Fruit fly (Drosophila melanogaster): ENCODE results near the gene CG34367.

The CG34367 gene

DNA sequence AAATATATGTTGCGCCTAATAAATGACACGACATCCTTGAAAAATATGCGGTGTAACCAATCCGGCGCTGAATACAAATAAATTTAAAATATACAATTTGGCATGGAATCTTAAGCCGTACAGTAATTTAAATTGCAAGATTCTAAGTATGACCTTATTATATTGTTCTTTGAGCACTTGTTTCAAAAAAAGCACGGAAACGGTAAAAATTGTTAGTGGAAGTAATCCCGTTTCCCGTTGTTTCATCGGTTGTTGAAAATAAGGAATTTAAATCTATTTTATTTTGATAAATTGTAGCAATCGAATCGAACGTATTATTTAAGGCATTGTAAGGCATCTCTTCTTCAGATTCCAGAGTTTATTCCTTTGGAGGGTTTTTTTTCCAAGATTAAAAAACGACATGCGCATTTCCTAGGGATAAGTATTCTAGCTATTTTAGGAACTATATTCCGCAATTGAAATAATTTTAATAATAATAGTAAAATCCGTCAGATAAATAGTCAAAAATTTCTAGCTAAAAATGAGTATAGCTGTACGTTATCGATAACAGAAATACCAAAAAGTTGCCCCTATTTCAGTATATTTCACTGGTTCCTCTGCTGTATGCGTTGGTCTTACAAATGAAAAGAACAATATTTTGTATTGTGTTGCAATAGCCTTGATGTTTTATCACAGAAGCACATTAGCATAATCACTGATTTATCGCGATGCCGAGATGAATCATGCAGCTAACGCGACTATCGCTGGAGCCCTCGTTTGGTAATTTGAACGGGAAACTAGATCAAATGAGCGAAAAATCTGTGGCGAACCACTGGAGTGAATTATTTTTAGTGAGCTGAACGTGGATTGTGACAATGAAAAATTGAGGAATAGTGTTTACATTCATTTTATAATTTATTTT is 20.4 kb downstream of the CG34367 start, which contains the start of gene GATAd (continued):
- no peak for TF ChIP-seq bowl (GFP tag; IDR thresholded peaks at IDR 0.05)
- TF ChIP-seq sna (GFP tag; IDR thresholded peaks at IDR 0.05; ENCODE audit: partially characterized antibody) = no peak
- no peak for TF ChIP-seq nom (GFP tag; optimal IDR thresholded peaks at IDR 0.05)
- TF ChIP-seq oc (tag; optimal IDR thresholded peaks at IDR 0.05) = no peak
- TF ChIP-seq kni (GFP tag; optimal IDR thresholded peaks at IDR 0.05) = peak; percentile 99
- no peak for TF ChIP-seq h (optimal IDR thresholded peaks at IDR 0.05)
- no peak for TF ChIP-seq Side (GFP tag; optimal IDR thresholded peaks at IDR 0.05)
- no peak for TF ChIP-seq zfh1 (GFP tag; IDR thresholded peaks at IDR 0.05)
- TF ChIP-seq Atf6 (GFP tag; IDR thresholded peaks at IDR 0.05) = no peak
- peak; percentile 25 for TF ChIP-seq nmo (GFP tag; optimal IDR thresholded peaks at IDR 0.05)
- TF ChIP-seq CG10267 (tag; optimal IDR thresholded peaks at IDR 0.05) = peak; percentile 33
- no peak for TF ChIP-seq ro (GFP tag; IDR thresholded peaks at IDR 0.05)
- TF ChIP-seq Pdp1 (GFP tag; optimal IDR thresholded peaks at IDR 0.05) = peak in 1 of 2 experiments; percentile 2
- peak; percentile 25 for TF ChIP-seq CG2116 (GFP tag; optimal IDR thresholded peaks at IDR 0.05)
- TF ChIP-seq run (tag; optimal IDR thresholded peaks at IDR 0.05) = no peak
- TF ChIP-seq CG14710 (tag; optimal IDR thresholded peaks at IDR 0.05) = peak; percentile 46
- no peak for TF ChIP-seq CG9609 (GFP tag; optimal IDR thresholded peaks at IDR 0.05)
- TF ChIP-seq Vsx1 (GFP tag; optimal IDR thresholded peaks at IDR 0.05) = no peak
- no peak for TF ChIP-seq CG16815 (GFP tag; optimal IDR thresholded peaks at IDR 0.05)
- no peak for TF ChIP-seq CG14014 (GFP tag; IDR thresholded peaks at IDR 0.05)
- TF ChIP-seq sim (GFP tag; IDR thresholded peaks at IDR 0.05) = no peak
- TF ChIP-seq CG7271 (tag; optimal IDR thresholded peaks at IDR 0.05) = no peak
- TF ChIP-seq CG6689 (GFP tag; IDR thresholded peaks at IDR 0.05) = peak; percentile 6; the same call in 1 of the 2 replicates
- no peak for TF ChIP-seq CG6791 (GFP tag; IDR thresholded peaks at IDR 0.05; ENCODE audit: partially characterized antibody)
- no peak for TF ChIP-seq fd64A (GFP tag; optimal IDR thresholded peaks at IDR 0.05)
- TF ChIP-seq br (optimal IDR thresholded peaks at IDR 0.05) = no peak
- TF ChIP-seq MBD-R2 (GFP tag; IDR thresholded peaks at IDR 0.05) = peak; percentile 19; the same call in 1 of the 2 replicates
- TF ChIP-seq tna (GFP tag; IDR thresholded peaks at IDR 0.05; ENCODE audit: partially characterized antibody) = no peak
- TF ChIP-seq exex (tag; optimal IDR thresholded peaks at IDR 0.05) = peak; percentile 18
- peak; percentile 43 for TF ChIP-seq CG17829 (tag; optimal IDR thresholded peaks at IDR 0.05)
- no peak for TF ChIP-seq nau (GFP tag; optimal IDR thresholded peaks at IDR 0.05)
- TF ChIP-seq CG15269 (tag; optimal IDR thresholded peaks at IDR 0.05) = peak; percentile 0
- peak; percentile 62 for TF ChIP-seq Dref (GFP tag; IDR thresholded peaks at IDR 0.05)
- TF ChIP-seq CG11504 (tag; optimal IDR thresholded peaks at IDR 0.05) = no peak
- TF ChIP-seq salm (tag; optimal IDR thresholded peaks at IDR 0.05) = no peak
- peak; percentile 88 for TF ChIP-seq CG7928 (GFP tag; optimal IDR thresholded peaks at IDR 0.05)
- peak; percentile 95 for TF ChIP-seq CG30020 (tag; optimal IDR thresholded peaks at IDR 0.05)
- TF ChIP-seq CG11085 (GFP tag; IDR thresholded peaks at IDR 0.05) = no peak
- TF ChIP-seq dimm (GFP tag; IDR thresholded peaks at IDR 0.05) = no peak
- no peak for TF ChIP-seq Antp (GFP tag; optimal IDR thresholded peaks at IDR 0.05)
- TF ChIP-seq B-H1 (GFP tag; IDR thresholded peaks at IDR 0.05) = no peak
- no peak for TF ChIP-seq NC2α (GFP tag; optimal IDR thresholded peaks at IDR 0.05)
- peak; percentile 16 for TF ChIP-seq YL-1 (GFP tag; optimal IDR thresholded peaks at IDR 0.05)
- TF ChIP-seq eyg (GFP tag; optimal IDR thresholded peaks at IDR 0.05) = no peak
- TF ChIP-seq stwl (tag; optimal IDR thresholded peaks at IDR 0.05) = peak; percentile 34
- TF ChIP-seq cas (GFP tag; IDR thresholded peaks at IDR 0.05) = no peak
- no peak for TF ChIP-seq CG10431 (GFP tag; optimal IDR thresholded peaks at IDR 0.05)
- no peak for TF ChIP-seq da (GFP tag; optimal IDR thresholded peaks at IDR 0.05)
- no peak for TF ChIP-seq Xrp1 (GFP tag; IDR thresholded peaks at IDR 0.05)
- TF ChIP-seq CG9797 (GFP tag; optimal IDR thresholded peaks at IDR 0.05) = peak; percentile 52

Data from whole organism, embryonic.